Worm (Caenorhabditis elegans): ENCODE data around the gene F46C5.9.

F46C5.9 gene

DNA sequence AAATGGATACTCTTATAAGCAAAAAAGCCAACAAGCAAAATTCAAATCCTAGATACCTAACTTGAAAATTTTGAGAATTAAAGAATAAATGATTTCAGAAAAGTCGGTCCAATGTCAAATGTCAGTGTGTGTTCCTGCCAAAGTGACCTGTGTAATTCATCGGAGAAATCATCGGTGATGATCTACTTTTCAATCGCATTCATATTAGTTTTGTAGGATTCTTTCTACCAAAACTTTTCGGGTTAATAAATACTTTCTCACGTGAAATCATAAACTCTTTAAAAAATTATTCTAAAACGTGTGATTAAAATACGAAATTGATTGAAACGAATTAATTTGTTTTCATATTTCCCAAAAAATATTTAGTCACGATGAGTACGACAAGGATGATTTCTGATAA is 28.5 kb upstream of the F46C5.9 start, which contains the start of gene F46C5.7:
F46C5.7 (plus strand) TSS at position 301 of the 400 bp plus-strand sequence.
- TF ChIP-seq lim-7 (GFP tag; IDR thresholded peaks at IDR 0.05) (no peak), T26A8.4 (GFP tag; IDR thresholded peaks at IDR 0.05) (no peak), ztf-7 (tag; optimal IDR thresholded peaks at IDR 0.05) (no peak), hlh-11 (tag; optimal IDR thresholded peaks at IDR 0.05) (no peak), ceh-32 (tag; optimal IDR thresholded peaks at IDR 0.05; ENCODE audit: poor library complexity) (no peak), daf-8 (GFP tag; IDR thresholded peaks at IDR 0.05) (no peak), vab-7 (GFP tag; IDR thresholded peaks at IDR 0.05) (no peak), madf-9 (GFP tag; conservative IDR thresholded peaks at IDR 0.05) (no peak), fos-1 (tag; optimal IDR thresholded peaks at IDR 0.05) (no peak), daf-12 (tag; optimal IDR thresholded peaks at IDR 0.05) (no peak), rbr-2 (tag; optimal IDR thresholded peaks at IDR 0.05) (no peak), skn-1 (tag; optimal IDR thresholded peaks at IDR 0.05) (no peak), ZK546.5 (tag; optimal IDR thresholded peaks at IDR 0.05) (no peak)

DNA sequence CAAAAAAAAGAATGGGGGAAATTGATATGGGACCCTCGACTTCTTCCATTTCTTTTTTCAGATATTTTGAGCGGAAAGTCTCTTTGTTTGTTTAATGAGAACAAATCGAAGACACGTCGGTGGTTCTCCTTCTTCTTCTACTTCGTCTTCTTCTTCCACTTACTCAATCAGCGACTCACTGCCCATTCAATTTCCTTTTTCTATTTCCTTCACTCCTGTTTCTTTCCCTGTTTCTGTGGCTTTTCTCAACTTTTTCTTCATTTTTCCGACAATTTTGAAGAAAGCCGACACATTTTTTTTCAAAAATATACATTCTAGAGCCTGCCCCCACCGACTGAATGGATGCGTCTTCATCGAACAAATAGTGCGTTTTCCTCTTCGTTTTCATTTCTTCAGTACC is 25.3 kb upstream of the F46C5.9 start, which contains the start of gene F46C5.4:
F46C5.4 (plus strand) TSS at position 222 of the 400 bp plus-strand sequence.
- TF ChIP-seq Y75B8A.6 (GFP tag; IDR thresholded peaks at IDR 0.05) = no peak
- TF ChIP-seq lin-38 (GFP tag; IDR thresholded peaks at IDR 0.05) = no peak
- TF ChIP-seq unc-62 (GFP tag; optimal IDR thresholded peaks at IDR 0.05 in 1 of 2) = peak in 1 of 2 experiments; percentile 35
- TF ChIP-seq unc-62 (tag; optimal IDR thresholded peaks at IDR 0.05) = no peak
- no peak for TF ChIP-seq ceh-32 (tag; optimal IDR thresholded peaks at IDR 0.05; ENCODE audit: poor library complexity)
- TF ChIP-seq F26F4.8 (GFP tag; conservative IDR thresholded peaks at IDR 0.05) = no peak
- TF ChIP-seq fkh-10 (GFP tag; optimal IDR thresholded peaks at IDR 0.05) = peak; percentile 76

ce11 chrII:8832941-8833340 is 22.4 kb upstream of the F46C5.9 start:
- TF ChIP-seq aha-1 (tag) (peak; percentile 94), daf-16 (GFP tag; optimal IDR thresholded peaks at IDR 0.05) (no peak), daf-16 (tag; optimal IDR thresholded peaks at IDR 0.05) (no peak), tra-1 (GFP tag; IDR thresholded peaks at IDR 0.05) (no peak), mdt-29 (GFP tag; IDR thresholded peaks at IDR 0.05) (no peak), dpl-1 (GFP tag; optimal IDR thresholded peaks at IDR 0.05) (no peak), ceh-44 (GFP tag; IDR thresholded peaks at IDR 0.05) (no peak)

ce11 chrII:8830917-8831316 is 20.4 kb upstream of the F46C5.9 start:
- TF ChIP-seq zfp-3 (GFP tag; conservative IDR thresholded peaks at IDR 0.05) = no peak
- TF ChIP-seq ctbp-1 (GFP tag; IDR thresholded peaks at IDR 0.05) = 0 out of 2 replicates have a peak, but pooled peaks have one; percentile 37
- TF ChIP-seq aha-1 (tag) = peak; percentile 20

DNA sequence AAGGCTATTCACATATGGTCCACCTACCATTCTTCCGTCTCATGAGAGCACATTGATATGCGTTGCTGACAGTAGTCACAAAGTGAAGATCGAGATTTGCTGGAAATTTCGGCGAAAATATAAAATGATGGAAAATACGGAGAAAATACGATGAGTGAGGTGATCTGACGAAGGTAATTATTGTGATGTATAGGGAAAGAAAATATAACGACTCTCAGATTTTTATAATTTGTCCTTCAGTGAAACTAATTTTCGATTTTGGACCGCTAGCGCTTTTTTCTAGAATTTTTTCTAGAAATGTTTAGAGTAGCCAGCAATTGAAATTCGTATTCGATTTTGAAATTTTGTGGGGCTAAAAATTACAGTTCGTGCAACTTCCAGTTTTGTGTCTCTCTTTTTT is 18.7 kb upstream of the F46C5.9 start, which contains the start of gene F46C5.2:
F46C5.2 (minus strand) TSS at position 101 of the 400 bp plus-strand sequence.
- TF ChIP-seq hif-1 (tag; optimal IDR thresholded peaks at IDR 0.05) = no peak

- no peak for TF ChIP-seq vab-7 (GFP tag; IDR thresholded peaks at IDR 0.05)
- no peak for TF ChIP-seq R02D3.7 (tag; optimal IDR thresholded peaks at IDR 0.05)
- TF ChIP-seq fkh-10 (GFP tag; optimal IDR thresholded peaks at IDR 0.05) = no peak
- TF ChIP-seq F49E8.2 (tag; optimal IDR thresholded peaks at IDR 0.05; ENCODE audit: borderline replicate concordance) = no peak
- TF ChIP-seq zfp-2 (tag; optimal IDR thresholded peaks at IDR 0.05) = no peak
- TF ChIP-seq F44E2.7 (GFP tag; IDR thresholded peaks at IDR 0.05) = no peak
- TF ChIP-seq nhr-111 (GFP tag; optimal IDR thresholded peaks at IDR 0.05) = no peak
Measured at ce11 chrII:8825769-8826168, 15.2 kb upstream of the F46C5.9 start, which contains the start of gene nas-25. nas-25 (plus strand) TSS chrII:8826069.
